Worm (Caenorhabditis elegans) whole organism, L1 larva: ENCODE data around the gene C10A4.10.

Experiments
- elt-2 ChIP-seq: sonication (generic microtip); optimal IDR thresholded peaks from 2 replicates; lab custom pipeline; 2016; ENCODE audit warnings: missing genetic modification characterization, mild to moderate bottlenecking, inconsistent platforms, missing compliant biosample characterization, missing genetic modification reagents
- lin-13 ChIP-seq: fragments of 150-350 bp; optimal IDR thresholded peaks from 2 replicates; lab custom pipeline; 2014; ENCODE audit warnings: missing biosample characterization, missing genetic modification reagents, missing genetic modification characterization
- lir-3 ChIP-seq: sonication (generic microtip); optimal IDR thresholded peaks from 2 replicates; lab custom pipeline; 2016; ENCODE audit warnings: mild to moderate bottlenecking, missing genetic modification characterization, moderate library complexity, missing compliant biosample characterization; ENCODE audit not compliant: poor library complexity
- skn-1 ChIP-seq: fragments of 150-350 bp; optimal IDR thresholded peaks from 2 replicates; lab custom pipeline; 2014; ENCODE audit warnings: missing biosample characterization, missing genetic modification characterization
- snpc-4 ChIP-seq: fragments of 150-350 bp; optimal IDR thresholded peaks from 2 replicates; lab custom pipeline; 2014; ENCODE audit warnings: missing biosample characterization, missing genetic modification characterization
- snu-23 ChIP-seq: sonication (generic microtip); optimal IDR thresholded peaks from 2 replicates; lab custom pipeline; 2016; ENCODE audit warnings: missing genetic modification characterization, missing compliant biosample characterization
- unc-98 ChIP-seq: fragments of 200-800 bp; sonication (Bioruptor generic); IDR thresholded peaks from 2 replicates; pipeline ENCODE4 v1.3.6; 2022; ENCODE audit warnings: missing genetic modification characterization, missing compliant biosample characterization

DNA sequence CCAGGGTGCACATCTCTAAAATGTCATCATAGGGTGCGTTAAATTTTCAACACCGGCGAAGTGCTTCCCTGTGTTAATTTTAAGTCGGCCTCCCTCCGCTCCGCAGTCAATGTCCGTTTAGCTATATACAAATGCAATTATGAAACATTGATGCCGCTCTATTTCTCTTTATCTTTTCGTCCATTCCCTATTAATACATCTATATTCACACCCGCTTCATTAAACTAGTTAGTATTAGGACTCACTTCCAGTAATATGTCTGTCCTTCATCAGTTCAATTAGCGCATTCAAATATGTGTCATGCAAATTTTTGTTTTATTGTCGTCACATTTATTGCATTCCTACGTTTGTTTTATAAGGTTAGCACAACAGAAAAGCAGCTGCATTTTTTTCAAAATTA lies 26.7 kb upstream of the C10A4.10 start:
- TF ChIP-seq elt-2 (no peak), lin-13 (GFP tag; lab: Kevin White, UChicago) (no peak), snu-23 (no peak), lir-3 (no peak), unc-98 (no peak), snpc-4 (tag; lab: Kevin White, UChicago) (no peak), skn-1 (tag; lab: Kevin White, UChicago) (no peak)
